Fruit fly (Drosophila melanogaster): ENCODE data around the gene CG7231.

CG7231 gene

DNA sequence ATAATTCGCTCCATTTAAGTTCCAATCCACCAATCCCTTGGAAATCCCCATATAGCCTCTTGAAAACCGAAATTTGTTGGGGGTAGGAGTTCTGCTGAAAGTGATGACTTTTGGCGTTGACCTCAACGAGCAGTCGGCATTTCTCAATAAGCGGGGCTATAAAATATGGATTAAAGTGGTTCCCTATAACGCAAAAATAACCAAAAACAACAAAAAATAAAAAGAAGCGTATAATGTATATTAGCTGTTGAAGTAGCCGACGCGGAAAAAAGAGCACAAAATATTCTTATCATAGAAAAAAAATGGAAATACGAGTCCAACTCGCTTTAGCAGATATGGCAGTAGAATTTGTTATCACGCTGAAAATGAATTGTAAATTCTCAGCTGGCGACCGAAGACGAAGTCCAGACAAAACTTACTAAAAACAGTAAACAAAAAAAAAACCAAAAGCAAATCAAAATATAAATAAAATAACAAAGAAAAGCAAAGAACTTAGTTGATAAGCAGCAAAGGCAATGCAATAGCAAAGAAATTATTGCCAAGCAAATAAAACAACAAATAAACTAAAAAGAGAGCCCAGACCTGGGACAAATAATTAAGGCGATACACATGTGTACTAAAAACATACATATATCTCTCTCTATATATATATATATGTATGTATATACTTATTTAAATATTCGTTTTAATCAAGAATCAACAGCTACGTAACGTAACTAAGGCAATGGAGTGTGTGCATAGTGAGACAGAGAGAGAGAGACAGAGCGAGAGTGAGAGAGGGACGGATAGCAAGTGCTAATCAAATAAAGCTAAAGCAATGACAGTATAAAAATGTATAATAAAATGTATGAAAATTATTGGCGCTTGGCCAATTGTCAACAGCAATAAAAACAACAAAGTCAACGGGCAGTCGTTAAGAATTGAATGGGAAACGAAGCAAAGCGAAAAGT is 22.9 kb upstream of the CG7231 start (continued):
- TF ChIP-seq CG3919 (GFP tag; optimal IDR thresholded peaks at IDR 0.05) (no peak), spab (GFP tag; optimal IDR thresholded peaks at IDR 0.05) (peak; percentile 44), Blimp-1 (GFP tag; optimal IDR thresholded peaks at IDR 0.05) (no peak), CG6276 (GFP tag; optimal IDR thresholded peaks at IDR 0.05) (peak; percentile 83), Sox15 (GFP tag; optimal IDR thresholded peaks at IDR 0.05) (no peak), CG31627 (GFP tag; optimal IDR thresholded peaks at IDR 0.05) (no peak), cyc (GFP tag; optimal IDR thresholded peaks at IDR 0.05) (no peak), CG9139 (GFP tag; optimal IDR thresholded peaks at IDR 0.05) (peak; percentile 67), CG8119 (GFP tag; IDR thresholded peaks at IDR 0.05) (peak; percentile 75), CG11762 (GFP tag; optimal IDR thresholded peaks at IDR 0.05; ENCODE audit: insufficient read depth) (peak; percentile 19), CG11902 (GFP tag; optimal IDR thresholded peaks at IDR 0.05) (no peak), CG6854 (GFP tag; optimal IDR thresholded peaks at IDR 0.05) (no peak), CG15336 (GFP tag; IDR thresholded peaks at IDR 0.05) (peak; percentile 45; the same call in 1 of the 2 replicates), CG10669 (GFP tag; optimal IDR thresholded peaks at IDR 0.05) (peak; percentile 14), Hr4 (GFP tag; optimal IDR thresholded peaks at IDR 0.05) (peak; percentile 1), achi (GFP tag; optimal IDR thresholded peaks at IDR 0.05) (peak; percentile 8), lz (GFP tag; optimal IDR thresholded peaks at IDR 0.05) (no peak)

DNA sequence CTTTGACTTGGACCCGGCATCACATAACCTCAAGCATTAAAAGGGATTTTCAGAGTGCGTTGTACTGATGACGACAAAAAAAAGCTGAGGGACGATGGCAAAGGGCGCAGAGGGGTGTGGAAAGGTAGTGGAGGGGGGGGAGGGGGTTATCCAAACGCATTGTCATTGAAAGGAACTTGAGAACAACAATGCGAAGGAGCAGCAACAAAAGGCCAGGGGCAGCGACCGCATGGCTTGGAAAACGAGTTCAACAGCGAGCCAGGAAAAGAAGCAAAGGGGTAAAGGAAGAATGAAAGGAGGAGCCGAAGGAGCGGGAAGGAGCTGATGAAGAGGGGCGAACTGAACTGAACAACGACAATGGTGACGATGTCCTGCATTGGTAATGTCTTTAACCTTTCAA is 21.5 kb upstream of the CG7231 start:
- TF ChIP-seq CG4318 (GFP tag; optimal IDR thresholded peaks at IDR 0.05) (no peak), CG8319 (GFP tag; optimal IDR thresholded peaks at IDR 0.05) (no peak), Smox (GFP tag; optimal IDR thresholded peaks at IDR 0.05) (no peak), Hr4 (GFP tag; optimal IDR thresholded peaks at IDR 0.05) (no peak), Blimp-1 (GFP tag; optimal IDR thresholded peaks at IDR 0.05) (no peak), lz (GFP tag; optimal IDR thresholded peaks at IDR 0.05) (no peak), spab (GFP tag; optimal IDR thresholded peaks at IDR 0.05) (no peak), CG11294 (GFP tag; IDR thresholded peaks at IDR 0.05) (no peak), cyc (GFP tag; optimal IDR thresholded peaks at IDR 0.05) (no peak), Ets21C (GFP tag; optimal IDR thresholded peaks at IDR 0.05) (no peak), CG34406 (GFP tag; optimal IDR thresholded peaks at IDR 0.05) (no peak), Sox14 (GFP tag; optimal IDR thresholded peaks at IDR 0.05) (no peak), CG6808 (GFP tag; optimal IDR thresholded peaks at IDR 0.05) (peak; percentile 12), Hr38 (GFP tag; optimal IDR thresholded peaks at IDR 0.05) (no peak), CG10631 (GFP tag; optimal IDR thresholded peaks at IDR 0.05) (no peak), CG9139 (GFP tag; optimal IDR thresholded peaks at IDR 0.05) (no peak), OdsH (GFP tag; optimal IDR thresholded peaks at IDR 0.05) (no peak), CG3032 (tag; optimal IDR thresholded peaks at IDR 0.05) (no peak), net (GFP tag; optimal IDR thresholded peaks at IDR 0.05) (no peak), svp (GFP tag) (no peak), Lpt (GFP tag; optimal IDR thresholded peaks at IDR 0.05) (no peak), CG6792 (GFP tag; optimal IDR thresholded peaks at IDR 0.05) (no peak), CG11762 (GFP tag; optimal IDR thresholded peaks at IDR 0.05; ENCODE audit: insufficient read depth) (no peak), CG8119 (GFP tag; IDR thresholded peaks at IDR 0.05) (no peak), CG11902 (GFP tag; optimal IDR thresholded peaks at IDR 0.05) (no peak), topi (GFP tag; optimal IDR thresholded peaks at IDR 0.05) (no peak), ss (GFP tag; optimal IDR thresholded peaks at IDR 0.05) (peak; percentile 8 to 16), CG31627 (GFP tag; optimal IDR thresholded peaks at IDR 0.05) (no peak), CG10669 (GFP tag; optimal IDR thresholded peaks at IDR 0.05) (no peak), CG6163 (GFP tag; IDR thresholded peaks at IDR 0.05) (0 out of 3 replicates have a peak, but pooled peaks have one; percentile 19), CG6854 (GFP tag; optimal IDR thresholded peaks at IDR 0.05) (peak; percentile 12), dac (GFP tag; optimal IDR thresholded peaks at IDR 0.05) (no peak), dsx (GFP tag; optimal IDR thresholded peaks at IDR 0.05; ENCODE audit: poor library complexity, severe bottlenecking) (peak; percentile 65), CG8632 (GFP tag; optimal IDR thresholded peaks at IDR 0.05) (no peak), fd85E (GFP tag; optimal IDR thresholded peaks at IDR 0.05) (no peak), eg (GFP tag; IDR thresholded peaks at IDR 0.05) (no peak), Hr39 (GFP tag; optimal IDR thresholded peaks at IDR 0.05) (no peak)
